Fruit fly (Drosophila melanogaster) whole organism, wandering third instar larva: ENCODE results near the gene Sb.
A peak's percentile ranks its signal among the peaks of the same experiment; 100 is the strongest.

ENCODE experiments used
- Abd-B ChIP-seq: fragments of >200 bp; optimal IDR thresholded peaks from 2 replicates; lab custom pipeline; 2017; ENCODE audit warnings: missing biosample characterization, missing genetic modification characterization
- CG9705 ChIP-seq: fragments of 200-800 bp; sonication (Bioruptor generic); optimal IDR thresholded peaks from 2 replicates; lab custom pipeline; 2018; ENCODE audit warnings: missing biosample characterization, mild to moderate bottlenecking, missing genetic modification characterization
- Dfd ChIP-seq: fragments of >200 bp; optimal IDR thresholded peaks from 2 replicates; lab custom pipeline; 2017; ENCODE audit warnings: missing biosample characterization, missing genetic modification characterization
- Dif ChIP-seq: fragments of 200-275, 200-300 bp; sonication (Bioruptor generic); optimal IDR thresholded peaks from 2 replicates; lab custom pipeline; 2018; ENCODE audit warnings: missing biosample characterization, missing genetic modification characterization; ENCODE audit not compliant: partially characterized antibody
- Hr83 ChIP-seq: fragments of 200-300 bp; sonication (Bioruptor generic); optimal IDR thresholded peaks from 2 replicates; lab custom pipeline; 2016; ENCODE audit warnings: missing biosample characterization, mild to moderate bottlenecking, missing genetic modification characterization, moderate library complexity; ENCODE audit not compliant: poor library complexity, severe bottlenecking
- Myc ChIP-seq: fragments of >200 bp; optimal IDR thresholded peaks from 2 replicates; lab custom pipeline; 2017
- Rel ChIP-seq, 2 experiments: fragments of 200-800 bp; sonication (Bioruptor generic) in 1 of 2; optimal IDR thresholded peaks; 2 replicates in 1 of 2; 3 replicates in 1 of 2; lab custom pipeline; 2016 to 2019; ENCODE audit warnings: mild to moderate bottlenecking in 2 of 2, missing biosample characterization in 2 of 2, missing genetic modification characterization in 2 of 2, moderate library complexity in 1 of 2
- br ChIP-seq: fragments of 200-800 bp; sonication (Bioruptor generic); optimal IDR thresholded peaks from 2 replicates; lab custom pipeline; 2016; ENCODE audit warnings: missing biosample characterization, missing genetic modification characterization
- dsf ChIP-seq: sonication (Bioruptor generic); optimal IDR thresholded peaks from 2 replicates; lab custom pipeline; 2016; ENCODE audit warnings: missing biosample characterization, missing genetic modification characterization, borderline replicate concordance
- foxo ChIP-seq, 2 experiments: fragments of 200-800 bp; sonication (Bioruptor generic); optimal IDR thresholded peaks; 2 replicates in 1 of 2; 3 replicates in 1 of 2; lab custom pipeline; 2016 to 2017; ENCODE audit warnings: missing biosample characterization in 2 of 2, missing genetic modification characterization in 2 of 2
- h ChIP-seq: fragments of 200-800 bp; sonication (Bioruptor generic); optimal IDR thresholded peaks from 3 replicates; lab custom pipeline; 2016; ENCODE audit warnings: missing biosample characterization, mild to moderate bottlenecking, missing genetic modification characterization
- lola ChIP-seq: fragments of >200 bp; optimal IDR thresholded peaks from 2 replicates; lab custom pipeline; 2017; ENCODE audit warnings: missing biosample characterization, missing genetic modification characterization
- psq ChIP-seq: fragments of 200-800 bp; sonication (Bioruptor generic); optimal IDR thresholded peaks from 3 replicates; lab custom pipeline; 2017; ENCODE audit warnings: missing biosample characterization, mild to moderate bottlenecking, missing genetic modification characterization, moderate library complexity
- usp ChIP-seq: fragments of >200 bp; optimal IDR thresholded peaks from 2 replicates; lab custom pipeline; 2017; ENCODE audit warnings: missing biosample characterization, missing genetic modification characterization

- no peak for TF ChIP-seq lola (GFP tag; lab: Kevin White, UChicago)
- peak; percentile 70 for TF ChIP-seq Hr83 (GFP tag; lab: Kevin White, UChicago)
- peak; percentile 100 for TF ChIP-seq Dif (GFP tag; lab: Kevin White, UChicago)
- no peak for TF ChIP-seq dsf (GFP tag; lab: Kevin White, UChicago)
- peak; percentile 35 for TF ChIP-seq CG9705 (GFP tag; lab: Kevin White, UChicago)
- TF ChIP-seq psq (GFP tag; lab: Kevin White, UChicago), result peak; percentile 20
- TF ChIP-seq Dfd (GFP tag; lab: Kevin White, UChicago), result no peak
- TF ChIP-seq br (GFP tag; lab: Kevin White, UChicago), result peak; percentile 34
- peak in 1 of 2 experiments; percentile 64 for TF ChIP-seq foxo (GFP tag; optimal IDR thresholded peaks at IDR 0.05; lab: Kevin White, UChicago)
- TF ChIP-seq Myc (lab: Kevin White, UChicago), result peak; percentile 76
- TF ChIP-seq usp (GFP tag; lab: Kevin White, UChicago), result no peak
- no peak for TF ChIP-seq Abd-B (GFP tag; lab: Kevin White, UChicago)
- no peak for TF ChIP-seq Rel (GFP tag; optimal IDR thresholded peaks at IDR 0.05; lab: Kevin White, UChicago)
- TF ChIP-seq Rel (tag; optimal IDR thresholded peaks at IDR 0.05; lab: Kevin White, UChicago), result no peak
- TF ChIP-seq h (GFP tag; lab: Kevin White, UChicago), result peak; percentile 60
These were observed 30.9 kb downstream of the Sb start, which contains the start of the genes Mic26-27 and CG5916 for dm6 chr3R:16146632-16147453.
